Fruit fly (Drosophila melanogaster) whole organism, adult: ENCODE results near the gene CG7126.

ENCODE experiments used
- CG12768 ChIP-seq: fragments of 200-800 bp; sonication (Bioruptor generic); optimal IDR thresholded peaks from 2 replicates; lab custom pipeline; 2017; ENCODE audit warnings: missing biosample characterization, missing genetic modification characterization, mild to moderate bottlenecking, moderate library complexity, missing genetic modification reagents
- CG33017 ChIP-seq: fragments of 200-800 bp; sonication (Bioruptor generic); optimal IDR thresholded peaks from 2 replicates; lab custom pipeline; 2018; ENCODE audit warnings: missing biosample characterization, mild to moderate bottlenecking, missing genetic modification characterization, moderate library complexity
- CG7045 ChIP-seq: fragments of 200-800 bp; sonication (Bioruptor generic); optimal IDR thresholded peaks from 2 replicates; lab custom pipeline; 2017; ENCODE audit warnings: missing biosample characterization, mild to moderate bottlenecking, missing genetic modification characterization

- TF ChIP-seq CG12768 (GFP tag; lab: Kevin White, UChicago) (no peak), CG7045 (no peak), CG33017 (no peak)
Observed at dm6 chr3R:18294488-18294887, 8.2 kb downstream of the CG7126 start.
